Fruit fly (Drosophila melanogaster) whole organism, embryonic: ENCODE data around the gene CG14966.

Source experiments
- B-H2 ChIP-seq: fragments of 200-800 bp; sonication (Bioruptor generic); optimal IDR thresholded peaks from 2 replicates; lab custom pipeline; 2018; ENCODE audit warnings: missing biosample characterization, mild to moderate bottlenecking, missing genetic modification characterization
- Bdp1 ChIP-seq: fragments of 200-800 bp; sonication (Bioruptor generic); optimal IDR thresholded peaks from 3 replicates; lab custom pipeline; 2016; ENCODE audit warnings: missing biosample characterization, missing genetic modification characterization
- CG11093 ChIP-seq: fragments of 200-800 bp; sonication (Bioruptor generic); IDR thresholded peaks from 3 replicates; pipeline ENCODE4 v1.3.6; 2022; ENCODE audit warnings: missing biosample characterization, missing genetic modification characterization
- CG13123 ChIP-seq: fragments of 200-800 bp; sonication (Bioruptor generic); optimal IDR thresholded peaks from 2 replicates; lab custom pipeline; 2016; ENCODE audit warnings: missing biosample characterization, missing genetic modification characterization
- CG14667 ChIP-seq: fragments of 200-800 bp; sonication (Bioruptor generic); IDR thresholded peaks from 2 replicates; pipeline ENCODE4 v1.3.6; 2022; ENCODE audit warnings: missing biosample characterization, missing genetic modification characterization
- CG15696 ChIP-seq: fragments of 200-800 bp; sonication (Bioruptor generic); optimal IDR thresholded peaks from 2 replicates; lab custom pipeline; 2019; ENCODE audit warnings: missing biosample characterization, mild to moderate bottlenecking, missing genetic modification characterization, moderate library complexity
- CG16815 ChIP-seq: fragments of 200-800 bp; sonication (Bioruptor generic); optimal IDR thresholded peaks from 3 replicates; lab custom pipeline; 2017; ENCODE audit warnings: missing biosample characterization, mild to moderate bottlenecking, missing genetic modification characterization
- CG16863 ChIP-seq: fragments of 200-800 bp; sonication (Bioruptor generic); optimal IDR thresholded peaks from 3 replicates; lab custom pipeline; 2016; ENCODE audit warnings: missing biosample characterization, missing genetic modification characterization
- CG17802 ChIP-seq: fragments of 200-800 bp; sonication (Bioruptor generic); optimal IDR thresholded peaks from 2 replicates; lab custom pipeline; 2018; ENCODE audit warnings: missing biosample characterization, mild to moderate bottlenecking, missing genetic modification characterization, moderate library complexity
- CG2875 ChIP-seq: fragments of 200-800 bp; sonication (Bioruptor generic); optimal IDR thresholded peaks from 2 replicates; lab custom pipeline; 2017; ENCODE audit warnings: missing biosample characterization, mild to moderate bottlenecking, missing genetic modification characterization, missing genetic modification reagents
- CG30403 ChIP-seq: fragments of 200-800 bp; sonication (Bioruptor generic); optimal IDR thresholded peaks from 3 replicates; lab custom pipeline; 2016; ENCODE audit warnings: missing biosample characterization, missing genetic modification characterization
- CG31224 ChIP-seq: fragments of 200-800 bp; sonication (Bioruptor generic); IDR thresholded peaks from 2 replicates; pipeline ENCODE4 v1.3.6; 2022; ENCODE audit warnings: missing biosample characterization, missing genetic modification characterization
- CG3838 ChIP-seq: fragments of 200-800 bp; sonication (Bioruptor generic); optimal IDR thresholded peaks from 3 replicates; lab custom pipeline; 2016; ENCODE audit warnings: missing biosample characterization, missing genetic modification characterization
- CG3847 ChIP-seq: fragments of 200-800 bp; sonication (Bioruptor generic); IDR thresholded peaks from 2 replicates; pipeline ENCODE4 v1.3.6; 2022; ENCODE audit warnings: missing biosample characterization, missing genetic modification characterization
- CG4328 ChIP-seq: fragments of 200-800 bp; sonication (Bioruptor generic); optimal IDR thresholded peaks from 3 replicates; lab custom pipeline; 2017; ENCODE audit warnings: missing biosample characterization, missing genetic modification reagents, missing genetic modification characterization
- CG43689 ChIP-seq: fragments of 200-800 bp; sonication (Bioruptor generic); IDR thresholded peaks from 2 replicates; pipeline ENCODE4 v1.3.6; 2022; ENCODE audit warnings: missing biosample characterization, missing genetic modification characterization
- CG4424 ChIP-seq: fragments of 200-800 bp; sonication (Bioruptor generic); optimal IDR thresholded peaks from 3 replicates; lab custom pipeline; 2016; ENCODE audit warnings: missing biosample characterization, missing genetic modification characterization
- CG4820 ChIP-seq: fragments of 200-800 bp; sonication (Bioruptor generic); optimal IDR thresholded peaks from 3 replicates; lab custom pipeline; 2016; ENCODE audit warnings: missing biosample characterization, missing genetic modification characterization
- CG6683 ChIP-seq: fragments of 200-800 bp; sonication (Bioruptor generic); optimal IDR thresholded peaks from 2 replicates; lab custom pipeline; 2017; ENCODE audit warnings: missing biosample characterization, mild to moderate bottlenecking, missing genetic modification characterization, missing genetic modification reagents
- CG6791 ChIP-seq: fragments of 200-800 bp; sonication (Bioruptor generic); IDR thresholded peaks from 3 replicates; pipeline ENCODE4 v1.3.6; 2022; ENCODE audit warnings: missing biosample characterization, missing genetic modification characterization; ENCODE audit not compliant: partially characterized antibody
- CG8478 ChIP-seq: fragments of >200 bp; optimal IDR thresholded peaks from 2 replicates; lab custom pipeline; 2018
- CTCF ChIP-seq: fragments of 200-800 bp; sonication (Bioruptor generic); optimal IDR thresholded peaks from 2 replicates; lab custom pipeline; 2017; ENCODE audit warnings: missing biosample characterization, mild to moderate bottlenecking, missing genetic modification characterization, moderate library complexity
- CoRest ChIP-seq: fragments of 200-800 bp; sonication (Bioruptor generic); optimal IDR thresholded peaks from 3 replicates; lab custom pipeline; 2018; ENCODE audit warnings: missing biosample characterization, mild to moderate bottlenecking, missing genetic modification characterization, moderate library complexity
- Ets65A ChIP-seq: fragments of 200-800 bp; sonication (Bioruptor generic); peaks from one replicate; lab custom pipeline; 2016; ENCODE audit warnings: missing biosample characterization, missing genetic modification characterization
- Hsf ChIP-seq: fragments of 200-800 bp; sonication (Bioruptor generic); optimal IDR thresholded peaks from 3 replicates; lab custom pipeline; 2016; ENCODE audit warnings: missing biosample characterization, missing genetic modification characterization
- Lim3 ChIP-seq: fragments of 200-800 bp; sonication (Bioruptor generic); IDR thresholded peaks from 2 replicates; pipeline ENCODE4 v1.3.6; 2022; ENCODE audit warnings: missing biosample characterization, missing genetic modification characterization
- MBD-R2 ChIP-seq: fragments of 200-800 bp; sonication (Bioruptor generic); IDR thresholded peaks from 2 replicates; pipeline ENCODE4 v1.3.6; 2022; ENCODE audit warnings: missing biosample characterization, missing genetic modification characterization
- Mad ChIP-seq: fragments of 200-800 bp; sonication (Bioruptor generic); optimal IDR thresholded peaks from 2 replicates; lab custom pipeline; 2016; ENCODE audit warnings: missing biosample characterization, missing genetic modification characterization
- NC2β ChIP-seq: fragments of 200-800 bp; sonication (Bioruptor generic); optimal IDR thresholded peaks from 2 replicates; lab custom pipeline; 2016; ENCODE audit warnings: missing biosample characterization, missing genetic modification characterization
- Pdp1 ChIP-seq, 2 experiments: fragments of 200-800 bp; sonication (Bioruptor generic); optimal IDR thresholded peaks; 3 replicates each; lab custom pipeline; 2016; ENCODE audit warnings: missing biosample characterization in 2 of 2, missing genetic modification characterization in 2 of 2, mild to moderate bottlenecking in 1 of 2, moderate library complexity in 1 of 2
- Rfx ChIP-seq: fragments of 200-800 bp; sonication (Bioruptor generic); IDR thresholded peaks from 2 replicates; pipeline ENCODE4 v1.3.6; 2022; ENCODE audit warnings: missing biosample characterization, missing genetic modification characterization
- Stat92E ChIP-seq, 3 experiments: fragments of >200 bp in 2 of 3; fragments of 200-800 bp in 1 of 3; sonication (Bioruptor generic) in 1 of 3; optimal IDR thresholded peaks; 2 replicates each; lab custom pipeline; 2017 to 2019; ENCODE audit warnings: missing biosample characterization in 3 of 3, missing genetic modification characterization in 3 of 3, mild to moderate bottlenecking in 1 of 3, moderate library complexity in 1 of 3
- Taf1 ChIP-seq: fragments of 200-800 bp; sonication (Bioruptor generic); IDR thresholded peaks from 2 replicates; pipeline ENCODE4 v1.3.6; 2022; ENCODE audit warnings: missing biosample characterization, missing genetic modification characterization
- Usf ChIP-seq: fragments of 200-800 bp; sonication (Bioruptor generic); optimal IDR thresholded peaks from 2 replicates; lab custom pipeline; 2017; ENCODE audit warnings: missing genotype, missing biosample characterization, missing genetic modification characterization
- ara ChIP-seq: fragments of 200-800 bp; sonication (Bioruptor generic); IDR thresholded peaks from 2 replicates; pipeline ENCODE4 v1.3.6; 2022; ENCODE audit warnings: missing biosample characterization, missing genetic modification characterization
- ato ChIP-seq: fragments of 200-800 bp; sonication (Bioruptor generic); IDR thresholded peaks from 2 replicates; pipeline ENCODE4 v1.3.6; 2022; ENCODE audit warnings: missing biosample characterization, missing genetic modification characterization; ENCODE audit not compliant: partially characterized antibody
- crc ChIP-seq: fragments of 200-800 bp; sonication (Bioruptor generic); optimal IDR thresholded peaks from 2 replicates; lab custom pipeline; 2016; ENCODE audit warnings: missing biosample characterization, missing genetic modification characterization
- ewg ChIP-seq: fragments of 200-800 bp; sonication (Bioruptor generic); optimal IDR thresholded peaks from 3 replicates; lab custom pipeline; 2017; ENCODE audit warnings: mild to moderate bottlenecking, missing biosample characterization, missing genetic modification reagents, missing genetic modification characterization
- eyg ChIP-seq: fragments of 200-800 bp; sonication (Bioruptor generic); optimal IDR thresholded peaks from 3 replicates; lab custom pipeline; 2016; ENCODE audit warnings: missing biosample characterization, missing genetic modification characterization
- fu2 ChIP-seq: fragments of 200-800 bp; sonication (Bioruptor generic); optimal IDR thresholded peaks from 2 replicates; lab custom pipeline; 2016; ENCODE audit warnings: missing biosample characterization, missing genetic modification characterization
- peb ChIP-seq: fragments of 200-800 bp; sonication (Bioruptor generic); IDR thresholded peaks from 2 replicates; pipeline ENCODE4 v1.3.6; 2022; ENCODE audit warnings: missing biosample characterization, missing genetic modification characterization
- ro ChIP-seq: fragments of 200-800 bp; sonication (Bioruptor generic); IDR thresholded peaks from 2 replicates; pipeline ENCODE4 v1.3.6; 2022; ENCODE audit warnings: missing biosample characterization, missing genetic modification characterization
- scrt ChIP-seq: fragments of 200-800 bp; sonication (Bioruptor generic); optimal IDR thresholded peaks from 2 replicates; lab custom pipeline; 2018; ENCODE audit warnings: missing biosample characterization, mild to moderate bottlenecking, missing genetic modification characterization, moderate library complexity
- sens ChIP-seq: fragments of 200-800 bp; sonication (Bioruptor generic); peaks from one replicate; lab custom pipeline; 2016; ENCODE audit warnings: missing biosample characterization, missing genetic modification characterization
- sisA ChIP-seq: fragments of 200-800 bp; sonication (Bioruptor generic); IDR thresholded peaks from 2 replicates; pipeline ENCODE4 v1.3.6; 2022; ENCODE audit warnings: missing biosample characterization, missing genetic modification characterization
- vvl ChIP-seq: fragments of 200-800 bp; sonication (Bioruptor generic); IDR thresholded peaks from 2 replicates; pipeline ENCODE4 v1.3.6; 2022; ENCODE audit warnings: missing biosample characterization, missing genetic modification characterization

CG14966 gene

DNA sequence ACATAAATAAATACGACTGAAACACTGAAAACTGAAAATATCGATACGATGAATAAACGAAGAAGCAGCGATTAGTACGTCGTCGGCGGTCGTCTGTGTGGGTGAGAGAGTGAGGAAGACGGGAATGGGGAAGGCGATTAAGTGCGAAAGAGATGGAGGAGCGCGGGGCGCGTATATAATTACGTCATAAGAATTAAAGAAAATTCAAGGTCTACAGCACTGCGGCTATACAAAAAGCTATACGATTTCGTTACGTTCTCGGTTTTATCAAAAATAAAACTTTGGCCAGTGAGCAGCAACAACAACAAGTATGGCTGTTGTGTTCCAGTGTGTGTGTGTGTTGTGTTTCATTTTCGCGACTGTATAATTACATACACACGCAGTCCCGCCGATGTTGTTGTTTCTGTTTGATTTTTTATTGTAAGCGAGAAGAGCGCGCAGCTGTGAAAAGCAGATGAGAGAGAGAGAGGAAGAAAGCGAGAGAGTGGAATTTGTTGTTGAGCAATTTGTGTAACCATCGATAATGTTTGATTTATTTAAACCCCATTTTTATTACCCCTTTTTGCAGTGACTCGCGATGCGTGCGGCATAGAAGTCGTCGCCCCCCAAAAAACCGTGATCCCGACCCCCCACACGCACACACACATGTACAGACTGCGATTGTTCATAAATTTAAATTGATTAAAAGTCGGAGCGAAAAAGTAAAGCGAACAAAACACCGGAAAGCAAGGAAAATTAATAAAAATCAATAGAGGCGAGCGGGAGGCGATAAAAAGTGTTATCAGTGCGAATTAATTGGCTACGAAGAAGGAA lies 48.2 kb downstream of the CG14966 start (continued):
- TF ChIP-seq peb (GFP tag; lab: Robert Waterston, UW), result no peak
- no peak for TF ChIP-seq Stat92E (GFP tag; optimal IDR thresholded peaks at IDR 0.05; lab: Kevin White, UChicago)
- TF ChIP-seq CG16815 (GFP tag; lab: Kevin White, UChicago), result no peak
- TF ChIP-seq B-H2 (GFP tag; lab: Kevin White, UChicago), result no peak
- TF ChIP-seq MBD-R2 (GFP tag; lab: Robert Waterston, UW), result no peak; the same call in 1 of the 2 replicates

DNA sequence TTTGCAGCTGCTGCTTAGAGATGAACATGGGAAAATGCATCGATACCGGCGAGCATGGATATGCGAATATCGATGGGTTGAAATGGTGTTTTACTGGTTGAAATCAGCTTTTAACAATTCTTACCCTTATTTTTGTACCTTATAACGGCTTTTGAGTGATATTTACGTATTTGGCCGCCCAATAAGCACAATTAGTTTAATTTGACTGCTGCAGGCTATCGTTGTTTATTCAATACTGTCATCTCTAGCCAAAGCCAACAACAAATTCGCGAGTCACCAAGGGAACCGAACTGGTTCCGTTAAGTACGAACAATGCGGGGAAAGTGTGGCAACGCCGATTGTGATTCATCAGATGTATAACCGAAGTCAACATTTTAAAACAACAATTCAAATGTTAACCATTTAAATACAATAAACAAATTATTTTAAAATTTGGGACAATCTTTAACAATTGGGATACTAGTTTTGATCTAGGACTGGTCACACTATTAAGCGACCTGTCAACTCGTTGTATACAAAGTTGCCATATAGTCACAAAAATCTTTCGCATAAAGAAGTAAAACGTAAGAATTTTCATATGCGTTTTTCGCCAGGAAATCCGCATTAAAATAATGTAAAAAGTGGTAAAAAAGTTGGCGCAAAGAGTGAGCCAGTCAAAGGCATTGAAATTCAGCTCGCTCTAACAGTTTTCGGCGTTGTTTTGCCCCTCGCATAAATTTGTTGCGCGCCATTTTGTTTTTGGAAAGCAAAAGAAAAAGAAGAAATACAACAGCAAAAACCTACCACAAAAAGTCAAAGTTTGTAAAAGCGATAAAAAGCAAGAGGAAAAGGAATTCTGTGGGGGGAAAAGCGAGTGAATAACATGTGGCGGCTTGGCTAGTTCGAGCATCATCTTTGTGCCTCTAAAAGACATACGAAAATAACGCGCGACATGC lies 49.0 kb downstream of the CG14966 start, which contains the start of the genes Usp5 and BtbVII:
Gene Usp5 (minus strand): TSS at position 234 of the 935 bp plus-strand sequence.
Gene BtbVII (plus strand): TSS at position 522 of the 935 bp plus-strand sequence.
- peak; percentile 59 for TF ChIP-seq CG13123 (GFP tag; lab: Kevin White, UChicago)
- TF ChIP-seq sens, result peak; percentile 96
- TF ChIP-seq CG16863, result peak; percentile 68
- TF ChIP-seq Bdp1 (GFP tag; lab: Kevin White, UChicago), result peak; percentile 64
- peak; percentile 29 for TF ChIP-seq CG4328 (GFP tag; lab: Kevin White, UChicago)
- TF ChIP-seq Rfx (GFP tag; lab: Robert Waterston, UW), result peak; percentile 76
- TF ChIP-seq CG8478 (lab: Kevin White, UChicago), result no peak
- peak; percentile 59 for TF ChIP-seq NC2β (GFP tag; lab: Kevin White, UChicago)
- peak; percentile 68 for TF ChIP-seq CG3847
- TF ChIP-seq Hsf, result peak; percentile 76
- peak; percentile 48 for TF ChIP-seq Taf1 (GFP tag; lab: Robert Waterston, UW)
- peak; percentile 59 for TF ChIP-seq sisA (GFP tag; lab: Robert Waterston, UW)
- peak; percentile 80 for TF ChIP-seq CG6791 (GFP tag; lab: Robert Waterston, UW)
- TF ChIP-seq Usf, result no peak
- no peak for TF ChIP-seq CG3838 (GFP tag; lab: Kevin White, UChicago)
- TF ChIP-seq CG15696, result peak; percentile 41
- no peak for TF ChIP-seq CG14667 (GFP tag; lab: Robert Waterston, UW)
- TF ChIP-seq Pdp1 (GFP tag; optimal IDR thresholded peaks at IDR 0.05; lab: Kevin White, UChicago), result peak; percentile 61 to 69
- no peak for TF ChIP-seq CG43689 (GFP tag; lab: Robert Waterston, UW)
- peak; percentile 12; the same call in 1 of the 2 replicates for TF ChIP-seq ara (GFP tag; lab: Robert Waterston, UW)
- TF ChIP-seq ato, result peak; percentile 75
- peak; percentile 66 for TF ChIP-seq Mad (GFP tag; lab: Kevin White, UChicago)
- TF ChIP-seq CG4424 (GFP tag; lab: Kevin White, UChicago), result peak; percentile 28
- TF ChIP-seq eyg, result peak; percentile 22
- TF ChIP-seq Ets65A (GFP tag; lab: Kevin White, UChicago), result peak; percentile 91
- TF ChIP-seq CG31224 (GFP tag; lab: Robert Waterston, UW), result 0 out of 2 replicates have a peak, but pooled peaks have one; percentile 10
- TF ChIP-seq CG6683 (GFP tag; lab: Kevin White, UChicago), result peak; percentile 41
- TF ChIP-seq CG2875, result no peak
- TF ChIP-seq CG30403, result peak; percentile 69
- no peak for TF ChIP-seq CG17802 (tag; lab: Kevin White, UChicago)
- TF ChIP-seq CG11093 (GFP tag; lab: Robert Waterston, UW), result no peak
- peak; percentile 46 for TF ChIP-seq ewg
- TF ChIP-seq fu2 (GFP tag; lab: Kevin White, UChicago), result peak; percentile 28
- TF ChIP-seq CoRest (tag; lab: Kevin White, UChicago), result peak; percentile 49
- no peak for TF ChIP-seq scrt (GFP tag; lab: Kevin White, UChicago)
- TF ChIP-seq crc (GFP tag; lab: Kevin White, UChicago), result peak; percentile 22
- peak; percentile 71; the same call in 1 of the 2 replicates for TF ChIP-seq vvl
- no peak for TF ChIP-seq ro (GFP tag; lab: Robert Waterston, UW)
- TF ChIP-seq Lim3 (GFP tag; lab: Robert Waterston, UW), result no peak
- no peak for TF ChIP-seq CTCF (GFP tag; lab: Kevin White, UChicago)
- TF ChIP-seq CG4820, result peak; percentile 37
